Fruit fly (Drosophila melanogaster): ENCODE results near the gene Strump.

Gene Strump

dm6 chr3L:16112069-16112820, 9.6 kb upstream of the Strump start, which contains the start of gene Zn72D (continued):
- TF ChIP-seq az2 (GFP tag; optimal IDR thresholded peaks at IDR 0.05): no peak
- peak; percentile 6 for TF ChIP-seq Lhr (GFP tag; optimal IDR thresholded peaks at IDR 0.05)
- no peak for TF ChIP-seq fu2 (GFP tag; optimal IDR thresholded peaks at IDR 0.05)
- TF ChIP-seq Hand (GFP tag; optimal IDR thresholded peaks at IDR 0.05): no peak
- TF ChIP-seq Spps (tag; optimal IDR thresholded peaks at IDR 0.05): no peak
- no peak for TF ChIP-seq CG18599 (GFP tag; optimal IDR thresholded peaks at IDR 0.05)
- no peak for TF ChIP-seq zen2 (GFP tag; IDR thresholded peaks at IDR 0.05; ENCODE audit: partially characterized antibody)
- TF ChIP-seq Kr (GFP tag; optimal IDR thresholded peaks at IDR 0.05): no peak
- TF ChIP-seq CG12236 (GFP tag; optimal IDR thresholded peaks at IDR 0.05): no peak
- no peak for TF ChIP-seq Atf3 (GFP tag; optimal IDR thresholded peaks at IDR 0.05)
- TF ChIP-seq phol (tag; optimal IDR thresholded peaks at IDR 0.05): peak; percentile 1
- TF ChIP-seq CG7839 (tag; optimal IDR thresholded peaks at IDR 0.05): no peak
- TF ChIP-seq CG8290 (GFP tag; optimal IDR thresholded peaks at IDR 0.05): no peak
- TF ChIP-seq CG8290 (tag; optimal IDR thresholded peaks at IDR 0.05): no peak
- 0 out of 3 replicates have a peak, but pooled peaks have one; percentile 7 for TF ChIP-seq mld (GFP tag; IDR thresholded peaks at IDR 0.05; ENCODE audit: partially characterized antibody)
- TF ChIP-seq CG7271 (tag; optimal IDR thresholded peaks at IDR 0.05): peak; percentile 22
- no peak for TF ChIP-seq CG9932 (GFP tag; IDR thresholded peaks at IDR 0.05)
- TF ChIP-seq pros (GFP tag; optimal IDR thresholded peaks at IDR 0.05): no peak
- no peak for TF ChIP-seq CG7928 (GFP tag; optimal IDR thresholded peaks at IDR 0.05)
- TF ChIP-seq CG42726 (GFP tag; IDR thresholded peaks at IDR 0.05; ENCODE audit: partially characterized antibody): no peak
- TF ChIP-seq Trl (optimal IDR thresholded peaks at IDR 0.05): no peak
- TF ChIP-seq Trl (GFP tag; optimal IDR thresholded peaks at IDR 0.05): no peak
- TF ChIP-seq CG5245 (GFP tag; optimal IDR thresholded peaks at IDR 0.05): no peak
- TF ChIP-seq inv (GFP tag; IDR thresholded peaks at IDR 0.05; ENCODE audit: partially characterized antibody): no peak
- no peak for TF ChIP-seq Ada2b (GFP tag; IDR thresholded peaks at IDR 0.05)
- no peak for TF ChIP-seq abd-A (tag; optimal IDR thresholded peaks at IDR 0.05)
- TF ChIP-seq sens (GFP tag): peak; percentile 44
- peak; percentile 36; the same call in 1 of the 2 replicates for TF ChIP-seq unc-4 (GFP tag; IDR thresholded peaks at IDR 0.05; ENCODE audit: partially characterized antibody)
- TF ChIP-seq CG6689 (GFP tag; IDR thresholded peaks at IDR 0.05): no peak
- no peak for TF ChIP-seq CG3847 (GFP tag; IDR thresholded peaks at IDR 0.05)
- no peak for TF ChIP-seq Sox100B (GFP tag; optimal IDR thresholded peaks at IDR 0.05)
- peak; percentile 26 for TF ChIP-seq CG2116 (GFP tag; optimal IDR thresholded peaks at IDR 0.05)
- TF ChIP-seq CG2129 (GFP tag; IDR thresholded peaks at IDR 0.05; ENCODE audit: partially characterized antibody): no peak
- no peak for TF ChIP-seq sc (optimal IDR thresholded peaks at IDR 0.05)
- no peak for TF ChIP-seq sc (GFP tag; optimal IDR thresholded peaks at IDR 0.05)
- no peak for TF ChIP-seq danr (GFP tag; IDR thresholded peaks at IDR 0.05)
- TF ChIP-seq CG15696 (tag; optimal IDR thresholded peaks at IDR 0.05): no peak
- TF ChIP-seq Dad (GFP tag; optimal IDR thresholded peaks at IDR 0.05): no peak
- TF ChIP-seq knrl (GFP tag; IDR thresholded peaks at IDR 0.05; ENCODE audit: partially characterized antibody): peak; percentile 29; the same call in 1 of the 3 replicates
- TF ChIP-seq Nf-YB (GFP tag; optimal IDR thresholded peaks at IDR 0.05): no peak
- TF ChIP-seq wdn (GFP tag; IDR thresholded peaks at IDR 0.05): no peak
- no peak for TF ChIP-seq Bdp1 (GFP tag; optimal IDR thresholded peaks at IDR 0.05)
- TF ChIP-seq CTCF (GFP tag; optimal IDR thresholded peaks at IDR 0.05): no peak
- no peak for TF ChIP-seq CG7745 (tag; optimal IDR thresholded peaks at IDR 0.05)
- no peak for TF ChIP-seq gcm (GFP tag; optimal IDR thresholded peaks at IDR 0.05)
- no peak for TF ChIP-seq toy (GFP tag; IDR thresholded peaks at IDR 0.05)
- TF ChIP-seq CG16815 (GFP tag; optimal IDR thresholded peaks at IDR 0.05): no peak
- TF ChIP-seq aop (GFP tag; IDR thresholded peaks at IDR 0.05): no peak
- TF ChIP-seq Gsc (GFP tag; IDR thresholded peaks at IDR 0.05): no peak
- TF ChIP-seq CG1792 (GFP tag; optimal IDR thresholded peaks at IDR 0.05): no peak
- no peak for TF ChIP-seq CG1024 (GFP tag; IDR thresholded peaks at IDR 0.05)
